Fruit fly (Drosophila melanogaster) whole organism, embryonic: ENCODE data around the gene Dh44.

Experiments used
- B-H1 ChIP-seq: fragments of 200-800 bp; sonication (Bioruptor generic); IDR thresholded peaks from 3 replicates; pipeline ENCODE4 v1.3.6; 2022; ENCODE audit warnings: missing biosample characterization, missing genetic modification characterization
- CG10267 ChIP-seq: fragments of 200-800 bp; sonication (Bioruptor generic); optimal IDR thresholded peaks from 2 replicates; lab custom pipeline; 2018; ENCODE audit warnings: missing biosample characterization, mild to moderate bottlenecking, missing genetic modification characterization, moderate library complexity
- CG12104 ChIP-seq: fragments of 200-800 bp; sonication (Bioruptor generic); optimal IDR thresholded peaks from 3 replicates; lab custom pipeline; 2016; ENCODE audit warnings: missing biosample characterization, missing genetic modification characterization
- CG1233 ChIP-seq: fragments of 200-800 bp; sonication (Bioruptor generic); optimal IDR thresholded peaks from 4 replicates; lab custom pipeline; 2018; ENCODE audit warnings: missing biosample characterization, mild to moderate bottlenecking, missing genetic modification characterization
- CG12391 ChIP-seq: fragments of 200-800 bp; sonication (Bioruptor generic); optimal IDR thresholded peaks from 3 replicates; lab custom pipeline; 2018; ENCODE audit warnings: missing biosample characterization, mild to moderate bottlenecking, missing genetic modification characterization, moderate library complexity
- CG12942 ChIP-seq: fragments of 200-800 bp; sonication (Bioruptor generic); optimal IDR thresholded peaks from 3 replicates; lab custom pipeline; 2016; ENCODE audit warnings: missing biosample characterization, missing genetic modification characterization
- CG14860 ChIP-seq: fragments of 200-800 bp; sonication (Bioruptor generic); IDR thresholded peaks from 3 replicates; pipeline ENCODE4 v1.3.6; 2022; ENCODE audit warnings: missing biosample characterization, missing genetic modification characterization; ENCODE audit not compliant: partially characterized antibody
- CG15073 ChIP-seq: fragments of 200-800 bp; sonication (Bioruptor generic); optimal IDR thresholded peaks from 2 replicates; lab custom pipeline; 2016; ENCODE audit warnings: missing biosample characterization, missing genetic modification characterization
- CG17186 ChIP-seq: fragments of 200-800 bp; sonication (Bioruptor generic); optimal IDR thresholded peaks from 3 replicates; lab custom pipeline; 2017; ENCODE audit warnings: missing biosample characterization, missing genetic modification reagents, missing genetic modification characterization
- CG17829 ChIP-seq: fragments of 200-800 bp; optimal IDR thresholded peaks from 2 replicates; lab custom pipeline; 2019; ENCODE audit warnings: missing biosample characterization, mild to moderate bottlenecking, missing genetic modification characterization, moderate library complexity
- CG30431 ChIP-seq: fragments of 200-800 bp; sonication (Bioruptor generic); optimal IDR thresholded peaks from 2 replicates; lab custom pipeline; 2017; ENCODE audit warnings: missing biosample characterization, missing genetic modification characterization
- CG33557 ChIP-seq: fragments of 200-800 bp; sonication (Bioruptor generic); optimal IDR thresholded peaks from 2 replicates; lab custom pipeline; 2019; ENCODE audit warnings: missing biosample characterization, mild to moderate bottlenecking, missing genetic modification characterization, moderate library complexity
- CG34376 ChIP-seq: fragments of 200-800 bp; sonication (Bioruptor generic); optimal IDR thresholded peaks from 2 replicates; lab custom pipeline; 2018; ENCODE audit warnings: missing biosample characterization, mild to moderate bottlenecking, missing genetic modification characterization
- CG3995 ChIP-seq: fragments of 200-800 bp; sonication (Bioruptor generic); optimal IDR thresholded peaks from 3 replicates; lab custom pipeline; 2016; ENCODE audit warnings: missing biosample characterization, missing genetic modification characterization
- CG8478 ChIP-seq: fragments of >200 bp; optimal IDR thresholded peaks from 2 replicates; lab custom pipeline; 2018
- CG9437 ChIP-seq: fragments of 200-800 bp; sonication (Bioruptor generic); optimal IDR thresholded peaks from 2 replicates; lab custom pipeline; 2018; ENCODE audit warnings: missing biosample characterization, mild to moderate bottlenecking, missing genetic modification characterization
- CHES-1-like ChIP-seq: fragments of 200-800 bp; sonication (Bioruptor generic); optimal IDR thresholded peaks from 2 replicates; lab custom pipeline; 2016; ENCODE audit warnings: missing biosample characterization, missing genetic modification characterization
- Chrac-16 ChIP-seq: fragments of 200-800 bp; sonication (Bioruptor generic); optimal IDR thresholded peaks from 3 replicates; lab custom pipeline; 2016; ENCODE audit warnings: missing biosample characterization, missing genetic modification characterization
- Ets65A ChIP-seq: fragments of 200-800 bp; sonication (Bioruptor generic); peaks from one replicate; lab custom pipeline; 2016; ENCODE audit warnings: missing biosample characterization, missing genetic modification characterization
- Fer2 ChIP-seq: fragments of 200-800 bp; sonication (Bioruptor generic); optimal IDR thresholded peaks from 2 replicates; lab custom pipeline; 2018; ENCODE audit warnings: missing biosample characterization, mild to moderate bottlenecking, missing genetic modification characterization, moderate library complexity
- H15 ChIP-seq: fragments of 200-800 bp; sonication (Bioruptor generic); IDR thresholded peaks from 3 replicates; pipeline ENCODE4 v1.3.6; 2022; ENCODE audit warnings: missing biosample characterization, missing genetic modification characterization
- HLHmδ ChIP-seq: fragments of 200-800 bp; sonication (Bioruptor generic); optimal IDR thresholded peaks from 2 replicates; lab custom pipeline; 2018; ENCODE audit warnings: missing biosample characterization, mild to moderate bottlenecking, missing genetic modification characterization, moderate library complexity
- HmgD ChIP-seq: fragments of 200-800 bp; sonication (Bioruptor generic); optimal IDR thresholded peaks from 3 replicates; lab custom pipeline; 2016; ENCODE audit warnings: missing biosample characterization, missing genetic modification characterization
- HmgZ ChIP-seq: fragments of 200-800 bp; sonication (Bioruptor generic); optimal IDR thresholded peaks from 2 replicates; lab custom pipeline; 2018; ENCODE audit warnings: missing biosample characterization, mild to moderate bottlenecking, missing genetic modification characterization
- Hr39 ChIP-seq: fragments of >200 bp; optimal IDR thresholded peaks from 2 replicates; lab custom pipeline; 2017
- Lhr ChIP-seq: fragments of 200-800 bp; sonication (Bioruptor generic); optimal IDR thresholded peaks from 3 replicates; lab custom pipeline; 2017; ENCODE audit warnings: mild to moderate bottlenecking, missing biosample characterization, missing genetic modification reagents, missing genetic modification characterization
- MBD-R2 ChIP-seq: fragments of 200-800 bp; sonication (Bioruptor generic); IDR thresholded peaks from 2 replicates; pipeline ENCODE4 v1.3.6; 2022; ENCODE audit warnings: missing biosample characterization, missing genetic modification characterization
- NK7.1 ChIP-seq: fragments of 200-800 bp; sonication (Bioruptor generic); optimal IDR thresholded peaks from 3 replicates; lab custom pipeline; 2016; ENCODE audit warnings: missing biosample characterization, missing genetic modification characterization
- Pdp1 ChIP-seq, 2 experiments: fragments of 200-800 bp; sonication (Bioruptor generic); optimal IDR thresholded peaks; 3 replicates each; lab custom pipeline; 2016; ENCODE audit warnings: missing biosample characterization in 2 of 2, missing genetic modification characterization in 2 of 2, mild to moderate bottlenecking in 1 of 2, moderate library complexity in 1 of 2
- Vsx1 ChIP-seq: fragments of 200-800 bp; sonication (Bioruptor generic); optimal IDR thresholded peaks from 2 replicates; lab custom pipeline; 2017; ENCODE audit warnings: missing biosample characterization, mild to moderate bottlenecking, missing genetic modification characterization, missing genetic modification reagents
- dimm ChIP-seq: fragments of 200-800 bp; sonication (Bioruptor generic); IDR thresholded peaks from 2 replicates; pipeline ENCODE4 v1.3.6; 2022; ENCODE audit warnings: missing biosample characterization, missing genetic modification characterization
- dm ChIP-seq: fragments of 200-800 bp; sonication (Bioruptor generic); optimal IDR thresholded peaks from 3 replicates; lab custom pipeline; 2016; ENCODE audit warnings: missing biosample characterization, missing genetic modification characterization
- exex ChIP-seq: fragments of 200-800 bp; sonication (Bioruptor generic); optimal IDR thresholded peaks from 4 replicates; lab custom pipeline; 2018; ENCODE audit warnings: missing biosample characterization, mild to moderate bottlenecking, missing genetic modification characterization, moderate library complexity
- eyg ChIP-seq: fragments of 200-800 bp; sonication (Bioruptor generic); optimal IDR thresholded peaks from 3 replicates; lab custom pipeline; 2016; ENCODE audit warnings: missing biosample characterization, missing genetic modification characterization
- fd64A ChIP-seq: fragments of 200-800 bp; sonication (Bioruptor generic); optimal IDR thresholded peaks from 3 replicates; lab custom pipeline; 2018; ENCODE audit warnings: missing biosample characterization, mild to moderate bottlenecking, missing genetic modification characterization
- fd96Cb ChIP-seq: fragments of 200-800 bp; sonication (Bioruptor generic); optimal IDR thresholded peaks from 2 replicates; lab custom pipeline; 2018; ENCODE audit warnings: missing biosample characterization, mild to moderate bottlenecking, missing genetic modification characterization, moderate library complexity
- gsb-n ChIP-seq: fragments of 200-800 bp; sonication (Bioruptor generic); optimal IDR thresholded peaks from 3 replicates; lab custom pipeline; 2018; ENCODE audit warnings: missing biosample characterization, mild to moderate bottlenecking, missing genetic modification characterization
- her ChIP-seq: fragments of 200-800 bp; sonication (Bioruptor generic); optimal IDR thresholded peaks from 2 replicates; lab custom pipeline; 2016; ENCODE audit warnings: missing biosample characterization, missing genetic modification characterization
- inv ChIP-seq: fragments of 200-800 bp; sonication (Bioruptor generic); IDR thresholded peaks from 2 replicates; pipeline ENCODE4 v1.3.6; 2022; ENCODE audit warnings: missing biosample characterization, missing genetic modification characterization; ENCODE audit not compliant: partially characterized antibody
- jumu ChIP-seq: fragments of 200-800 bp; sonication (Bioruptor generic); optimal IDR thresholded peaks from 3 replicates; lab custom pipeline; 2016; ENCODE audit warnings: missing biosample characterization, missing genetic modification characterization
- lmd ChIP-seq: fragments of 200-800 bp; sonication (Bioruptor generic); IDR thresholded peaks from 2 replicates; pipeline ENCODE4 v1.3.6; 2022; ENCODE audit warnings: missing biosample characterization, missing genetic modification characterization
- nmo ChIP-seq: fragments of 200-800 bp; sonication (Bioruptor generic); optimal IDR thresholded peaks from 2 replicates; lab custom pipeline; 2018; ENCODE audit warnings: missing biosample characterization, mild to moderate bottlenecking, missing genetic modification characterization, moderate library complexity
- odd ChIP-seq: fragments of 200-800 bp; sonication (Bioruptor generic); optimal IDR thresholded peaks from 2 replicates; lab custom pipeline; 2017; ENCODE audit warnings: missing biosample characterization, mild to moderate bottlenecking, missing genetic modification characterization
- onecut ChIP-seq: fragments of 200-800 bp; sonication (Bioruptor generic); IDR thresholded peaks from 2 replicates; pipeline ENCODE4 v1.3.6; 2022; ENCODE audit warnings: missing biosample characterization, missing genetic modification characterization
- org-1 ChIP-seq: fragments of 200-800 bp; sonication (Bioruptor generic); optimal IDR thresholded peaks from 2 replicates; lab custom pipeline; 2017; ENCODE audit warnings: missing biosample characterization, missing genetic modification characterization
- shn ChIP-seq: fragments of 200-800 bp; sonication (Bioruptor generic); optimal IDR thresholded peaks from 3 replicates; lab custom pipeline; 2016; ENCODE audit warnings: missing biosample characterization, missing genetic modification characterization
- slou ChIP-seq: fragments of 200-800 bp; sonication (Bioruptor generic); optimal IDR thresholded peaks from 3 replicates; lab custom pipeline; 2016; ENCODE audit warnings: missing biosample characterization, missing genetic modification characterization
- slp2 ChIP-seq: fragments of 200-800 bp; sonication (Bioruptor generic); optimal IDR thresholded peaks from 2 replicates; lab custom pipeline; 2016; ENCODE audit warnings: missing biosample characterization, missing genetic modification characterization
- tap ChIP-seq: fragments of 200-800 bp; optimal IDR thresholded peaks from 3 replicates; lab custom pipeline; 2019; ENCODE audit warnings: missing biosample characterization, mild to moderate bottlenecking, missing genetic modification characterization, moderate library complexity
- tx ChIP-seq: fragments of 200-800 bp; sonication (Bioruptor generic); optimal IDR thresholded peaks from 2 replicates; lab custom pipeline; 2016; ENCODE audit warnings: missing biosample characterization, missing genetic modification characterization
- wor ChIP-seq: fragments of 200-800 bp; sonication (Bioruptor generic); IDR thresholded peaks from 2 replicates; pipeline ENCODE4 v1.3.6; 2022; ENCODE audit warnings: missing biosample characterization, missing genetic modification characterization
- zen ChIP-seq: fragments of 200-800 bp; sonication (Bioruptor generic); optimal IDR thresholded peaks from 3 replicates; lab custom pipeline; 2018; ENCODE audit warnings: missing biosample characterization, mild to moderate bottlenecking, missing genetic modification characterization, moderate library complexity
- zen2 ChIP-seq: fragments of 200-800 bp; sonication (Bioruptor generic); IDR thresholded peaks from 3 replicates; pipeline ENCODE4 v1.3.6; 2022; ENCODE audit warnings: missing biosample characterization, missing genetic modification characterization; ENCODE audit not compliant: partially characterized antibody

Gene Dh44

DNA sequence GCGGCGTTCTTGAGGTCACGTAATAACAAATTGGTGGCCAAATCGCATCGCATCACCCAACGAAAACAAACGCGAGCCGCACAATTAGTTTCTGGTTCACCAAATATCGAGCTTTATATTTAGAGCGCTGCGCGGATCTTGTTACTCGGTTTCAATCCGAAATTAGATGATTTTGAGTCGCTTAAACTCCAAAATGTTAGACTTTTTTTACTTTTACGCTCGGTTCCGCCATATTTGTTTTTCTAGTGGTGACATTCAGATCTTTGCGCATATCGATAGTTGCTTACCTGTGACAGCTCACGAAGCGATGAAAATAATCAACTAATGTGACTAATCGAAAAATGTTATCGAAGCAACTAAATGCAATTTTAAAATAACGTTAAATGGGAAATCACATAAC lies 621 bp upstream of the Dh44 start, which contains the start of gene Scm (continued):
- TF ChIP-seq CG33557 (GFP tag; lab: Kevin White, UChicago): peak; percentile 4
- no peak for TF ChIP-seq shn (GFP tag; lab: Kevin White, UChicago)
- TF ChIP-seq onecut (GFP tag; lab: Robert Waterston, UW): no peak
- no peak for TF ChIP-seq org-1 (GFP tag; lab: Kevin White, UChicago)
- TF ChIP-seq zen (tag; lab: Kevin White, UChicago): peak; percentile 56
- TF ChIP-seq HLHmδ (GFP tag; lab: Kevin White, UChicago): no peak
- no peak for TF ChIP-seq wor (GFP tag; lab: Robert Waterston, UW)
- no peak for TF ChIP-seq CG34376 (GFP tag; lab: Kevin White, UChicago)
- no peak for TF ChIP-seq Hr39
- TF ChIP-seq lmd (GFP tag; lab: Robert Waterston, UW): no peak
- TF ChIP-seq Fer2 (tag; lab: Kevin White, UChicago): no peak
- TF ChIP-seq CG17829 (tag; lab: Kevin White, UChicago): peak; percentile 50
- TF ChIP-seq CG30431 (GFP tag; lab: Kevin White, UChicago): no peak
- TF ChIP-seq CG14860 (GFP tag; lab: Robert Waterston, UW): peak; percentile 85
- no peak for TF ChIP-seq slp2 (GFP tag; lab: Kevin White, UChicago)
- peak in 1 of 2 experiments; percentile 89 for TF ChIP-seq Pdp1 (GFP tag; optimal IDR thresholded peaks at IDR 0.05; lab: Kevin White, UChicago)
- TF ChIP-seq CG12942 (GFP tag; lab: Kevin White, UChicago): no peak
- TF ChIP-seq odd (GFP tag; lab: Kevin White, UChicago): no peak
- no peak for TF ChIP-seq CG1233 (GFP tag; lab: Kevin White, UChicago)
- TF ChIP-seq gsb-n: peak; percentile 46
- TF ChIP-seq B-H1 (GFP tag; lab: Robert Waterston, UW): no peak
- TF ChIP-seq CHES-1-like (GFP tag; lab: Kevin White, UChicago): peak; percentile 65
- TF ChIP-seq exex (tag; lab: Kevin White, UChicago): peak; percentile 22
- TF ChIP-seq CG3995 (GFP tag; lab: Kevin White, UChicago): peak; percentile 99
- TF ChIP-seq fd64A: no peak
- no peak for TF ChIP-seq tx (GFP tag; lab: Kevin White, UChicago)
- peak; percentile 75 for TF ChIP-seq MBD-R2 (GFP tag; lab: Robert Waterston, UW)
- TF ChIP-seq CG10267 (tag; lab: Kevin White, UChicago): peak; percentile 60
- peak; percentile 91 for TF ChIP-seq CG9437 (GFP tag; lab: Kevin White, UChicago)
- TF ChIP-seq Chrac-16 (GFP tag; lab: Kevin White, UChicago): no peak
- no peak for TF ChIP-seq Ets65A
- no peak for TF ChIP-seq CG15073 (GFP tag; lab: Kevin White, UChicago)
- no peak for TF ChIP-seq dimm (GFP tag; lab: Robert Waterston, UW)
- TF ChIP-seq HmgZ (tag; lab: Kevin White, UChicago): peak; percentile 70
- TF ChIP-seq slou: no peak
- peak; percentile 61 for TF ChIP-seq HmgD (GFP tag; lab: Kevin White, UChicago)
- TF ChIP-seq CG8478 (lab: Kevin White, UChicago): no peak
- TF ChIP-seq CG17186 (GFP tag; lab: Kevin White, UChicago): peak; percentile 85
- TF ChIP-seq inv (GFP tag; lab: Robert Waterston, UW): peak; percentile 80
- no peak for TF ChIP-seq jumu (GFP tag; lab: Kevin White, UChicago)
- TF ChIP-seq her (GFP tag; lab: Kevin White, UChicago): no peak
- TF ChIP-seq zen2 (GFP tag; lab: Robert Waterston, UW): peak; percentile 89
- no peak for TF ChIP-seq dm (GFP tag; lab: Kevin White, UChicago)
- no peak for TF ChIP-seq Vsx1 (GFP tag; lab: Kevin White, UChicago)
- TF ChIP-seq nmo (GFP tag; lab: Kevin White, UChicago): peak; percentile 54
- TF ChIP-seq Lhr: no peak
- no peak for TF ChIP-seq eyg (GFP tag; lab: Kevin White, UChicago)
- no peak for TF ChIP-seq tap (tag; lab: Kevin White, UChicago)
- TF ChIP-seq CG12104 (GFP tag; lab: Kevin White, UChicago): no peak
- TF ChIP-seq NK7.1: no peak
- no peak for TF ChIP-seq H15 (GFP tag; lab: Robert Waterston, UW)
- peak; percentile 34 for TF ChIP-seq CG12391
- no peak for TF ChIP-seq fd96Cb
